Worm (Caenorhabditis elegans) whole organism, dauer: ENCODE data around the gene Y45F10D.14.

Experiments
- unc-62 ChIP-seq: sonication (generic microtip); optimal IDR thresholded peaks from 2 replicates; lab custom pipeline; 2017; ENCODE audit warnings: missing biosample characterization, missing genetic modification reagents, missing genetic modification characterization

Y45F10D.14 gene

DNA sequence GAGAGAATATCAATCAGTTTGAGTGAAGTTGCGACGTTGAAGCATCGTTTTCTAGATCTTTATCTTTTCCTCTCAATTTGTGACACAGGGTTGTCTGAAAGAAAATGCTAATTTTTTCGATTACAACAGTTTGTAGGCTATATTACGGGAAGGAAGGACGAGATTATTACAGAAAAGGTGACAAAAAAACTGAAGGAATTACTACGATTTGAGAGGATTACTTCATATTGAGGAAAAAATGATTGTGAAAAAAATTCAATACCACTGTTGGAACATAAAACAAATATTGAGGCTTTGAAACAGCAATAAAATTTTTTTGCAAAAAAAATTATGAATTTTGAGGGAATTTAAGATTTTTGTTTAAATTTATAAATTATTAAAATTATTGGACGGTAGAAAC lies at the start of gene Y45F10D.14:
Gene Y45F10D.14 (minus strand): TSS at position 101 of the 400 bp plus-strand sequence.
- no peak for TF ChIP-seq unc-62 (GFP tag; lab: Kevin White, UChicago)

DNA sequence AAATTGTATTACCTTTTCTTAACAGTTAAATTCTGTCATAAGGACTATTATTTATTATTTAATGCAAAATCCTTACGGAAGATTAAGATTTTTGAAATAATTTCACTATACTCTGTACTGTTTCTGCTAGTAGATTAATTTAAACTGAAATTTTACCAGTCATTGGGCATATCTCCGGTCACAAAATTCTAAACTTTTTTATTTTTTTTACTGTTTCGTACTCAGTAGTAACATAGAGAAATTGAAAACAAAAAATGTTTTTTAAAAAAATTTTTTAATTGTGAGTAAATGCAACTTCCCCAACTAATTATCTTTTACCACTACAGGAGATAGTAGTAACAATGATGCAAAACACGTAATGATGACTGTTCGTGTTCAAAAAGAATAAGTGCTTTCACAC lies 30.7 kb upstream of the Y45F10D.14 start:
- TF ChIP-seq unc-62 (GFP tag; lab: Kevin White, UChicago): no peak

ce11 chrIV:13836290-13836689 lies 28.7 kb upstream of the Y45F10D.14 start, which contains the start of gene H08M01.1:
TSS of gene H08M01.1 (minus strand) at chrIV:13836390.
- no peak for TF ChIP-seq unc-62 (GFP tag; lab: Kevin White, UChicago)

DNA sequence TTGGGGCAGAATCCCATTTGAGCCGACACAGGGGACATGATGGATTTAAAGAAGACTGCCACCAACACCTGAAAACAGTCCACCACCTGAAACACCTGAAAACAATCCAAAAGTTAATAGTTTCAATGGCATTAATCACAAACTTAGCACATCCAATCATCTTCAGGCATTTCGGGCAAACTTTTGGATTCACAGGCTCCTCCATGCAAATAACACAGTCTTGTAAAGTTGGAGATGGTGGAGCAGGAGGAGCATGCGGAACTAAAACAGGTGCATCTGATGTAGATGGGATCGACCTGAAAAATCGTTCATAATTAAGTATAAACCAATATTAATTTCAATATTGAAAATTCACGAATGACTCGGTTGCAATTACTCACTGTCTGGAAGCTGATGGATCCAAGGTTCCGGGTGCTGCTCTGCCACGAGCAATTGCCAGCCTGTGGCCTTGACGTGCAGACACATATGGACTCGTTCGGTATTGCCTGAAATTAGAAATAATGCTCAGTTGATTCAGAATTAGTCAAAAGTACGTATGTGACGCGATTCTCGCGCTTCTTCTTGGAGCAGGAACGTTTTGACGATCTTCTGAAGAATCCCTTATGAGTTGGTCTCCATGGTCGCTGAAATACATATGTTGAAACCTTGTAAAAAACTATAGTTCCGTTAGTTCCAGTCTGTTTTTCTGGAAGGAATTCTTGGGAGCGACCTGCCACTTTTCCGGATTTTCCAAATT lies 26.9 kb upstream of the Y45F10D.14 start:
- TF ChIP-seq unc-62 (GFP tag; lab: Kevin White, UChicago): no peak

- TF ChIP-seq unc-62 (GFP tag; lab: Kevin White, UChicago): no peak
Measured at ce11 chrIV:13827586-13827985, 20.0 kb upstream of the Y45F10D.14 start, which contains the start of gene rga-5. TSS of gene rga-5 (plus strand) at chrIV:13827886.

DNA sequence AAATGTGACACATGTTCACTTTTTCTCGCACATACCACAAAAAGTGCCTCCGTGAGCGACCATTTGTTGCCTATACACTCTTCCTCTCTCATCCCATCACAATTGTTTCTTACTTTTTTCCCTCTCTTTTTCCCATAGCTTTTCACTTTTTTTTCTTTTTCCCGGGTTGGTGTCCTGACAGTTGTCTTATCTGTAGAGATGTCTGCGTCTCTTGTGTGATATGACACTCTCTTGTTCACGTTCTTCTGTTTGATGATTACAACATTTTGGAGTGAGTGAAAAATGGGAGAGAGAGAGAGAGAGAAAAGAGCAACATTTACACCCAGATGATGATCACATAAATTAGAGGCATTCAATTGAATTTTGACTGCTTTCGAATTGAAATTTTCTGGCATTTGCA lies 18.7 kb upstream of the Y45F10D.14 start:
- no peak for TF ChIP-seq unc-62 (GFP tag; lab: Kevin White, UChicago)

ce11 chrIV:13820862-13821261 lies 13.2 kb upstream of the Y45F10D.14 start, which contains the start of gene Y45F10D.15:
TSS of gene Y45F10D.15 (minus strand) at chrIV:13820962.
- TF ChIP-seq unc-62 (GFP tag; lab: Kevin White, UChicago): no peak

DNA sequence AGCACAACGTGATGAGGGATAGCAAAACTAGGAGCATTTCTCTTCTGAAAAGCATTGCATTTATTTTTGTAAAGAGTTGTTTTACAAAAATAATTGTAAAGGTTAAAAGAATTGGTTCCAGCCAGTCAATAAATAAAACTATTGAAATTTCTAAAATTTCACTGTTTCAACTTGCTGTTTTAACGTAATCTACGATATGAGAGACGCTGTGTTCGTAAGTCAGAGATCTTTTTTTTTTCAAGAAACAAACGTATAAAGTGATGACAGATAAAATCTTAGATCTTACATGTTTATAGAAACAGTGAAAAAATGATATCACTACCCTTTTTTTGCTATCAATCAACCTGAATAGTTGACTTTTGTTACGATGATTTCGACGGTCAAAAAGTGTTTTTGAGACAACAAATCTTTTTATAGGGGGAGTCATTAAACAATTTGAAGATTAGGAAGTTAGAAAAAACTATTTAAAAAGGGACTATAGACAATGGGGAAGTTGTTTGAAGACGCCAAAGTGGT lies 9.7 kb downstream of the Y45F10D.14 start, which contains the start of gene Y45F10D.6:
Gene Y45F10D.6 (minus strand): TSS at position 51 of the 516 bp plus-strand sequence.
- TF ChIP-seq unc-62 (GFP tag; lab: Kevin White, UChicago): no peak

- TF ChIP-seq unc-62 (GFP tag; lab: Kevin White, UChicago): no peak
Measured at ce11 chrIV:13795249-13795909, 12.2 kb downstream of the Y45F10D.14 start.

ce11 chrIV:13788652-13789051 lies 19.0 kb downstream of the Y45F10D.14 start, which contains the start of the genes sas-6 and Y45F10D.7:
TSS of gene sas-6 (minus strand) at chrIV:13788731.
TSS of gene Y45F10D.7 (plus strand) at chrIV:13788907.
- no peak for TF ChIP-seq unc-62 (GFP tag; lab: Kevin White, UChicago)

- no peak for TF ChIP-seq unc-62 (GFP tag; lab: Kevin White, UChicago)
Measured at ce11 chrIV:13786690-13787089, 20.9 kb downstream of the Y45F10D.14 start, which contains the start of gene icap-1. TSS of gene icap-1 (minus strand) at chrIV:13786961.

DNA sequence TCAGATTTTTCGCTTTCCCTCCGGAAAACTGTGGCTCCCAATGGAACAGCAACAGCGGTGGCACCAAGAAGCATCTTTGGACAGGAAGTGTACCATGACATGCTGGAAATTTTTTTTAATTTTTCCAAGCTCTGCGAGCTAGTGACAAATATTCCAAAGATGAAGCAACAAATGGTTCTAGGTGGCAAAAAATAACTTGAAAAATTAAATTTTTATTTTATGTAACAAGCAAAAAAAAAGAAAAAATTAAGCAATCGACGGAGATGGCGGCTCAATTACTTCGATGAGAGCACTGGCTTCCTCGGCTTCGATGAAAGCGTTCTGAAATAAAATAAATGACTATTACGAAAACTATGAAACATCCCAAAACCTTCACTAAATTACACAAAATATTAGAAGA lies 22.1 kb downstream of the Y45F10D.14 start, which contains the start of gene lact-9:
Gene lact-9 (minus strand): TSS at position 101 of the 400 bp plus-strand sequence.
- no peak for TF ChIP-seq unc-62 (GFP tag; lab: Kevin White, UChicago)

ce11 chrIV:13784774-13785173 lies 22.9 kb downstream of the Y45F10D.14 start:
- no peak for TF ChIP-seq unc-62 (GFP tag; lab: Kevin White, UChicago)

DNA sequence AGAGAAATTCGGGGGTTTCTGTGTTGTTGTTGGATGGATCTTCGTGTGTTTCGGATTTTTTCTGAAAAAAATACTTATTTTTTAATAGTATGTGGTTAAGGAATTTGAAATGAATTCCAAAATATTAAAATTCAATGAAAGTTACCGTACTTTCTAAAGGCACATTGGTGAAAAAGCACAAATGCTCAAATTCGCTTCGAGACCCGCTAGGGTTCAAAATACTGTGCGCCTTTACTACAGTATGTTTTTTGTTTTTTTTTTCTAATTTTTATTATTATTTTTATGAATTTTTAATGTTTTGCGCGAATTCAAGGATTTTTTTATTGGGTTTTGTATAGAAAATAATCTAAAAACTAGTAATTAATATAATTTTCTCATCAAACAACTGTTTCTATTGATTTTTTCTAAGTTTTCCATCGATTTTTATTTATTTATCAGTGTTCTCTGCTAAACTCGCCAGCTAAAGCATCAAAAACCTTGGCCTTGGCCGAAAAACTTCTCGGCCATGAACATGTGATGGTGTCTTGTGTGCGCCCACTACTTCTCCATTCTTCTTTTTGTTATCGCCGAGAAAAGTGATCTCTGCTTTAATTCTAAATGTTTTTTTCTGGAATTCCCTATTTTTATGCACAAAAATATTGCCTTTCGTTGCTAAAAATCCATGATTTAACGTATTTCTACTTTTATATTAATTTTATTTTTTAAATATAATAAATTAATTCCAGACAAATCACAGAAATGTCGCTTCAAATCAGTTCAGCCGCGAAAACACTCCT lies 24.2 kb downstream of the Y45F10D.14 start, which contains the start of gene iscu-1:
Gene iscu-1 (plus strand): TSS at position 726 of the 776 bp plus-strand sequence.
- no peak for TF ChIP-seq unc-62 (GFP tag; lab: Kevin White, UChicago)

DNA sequence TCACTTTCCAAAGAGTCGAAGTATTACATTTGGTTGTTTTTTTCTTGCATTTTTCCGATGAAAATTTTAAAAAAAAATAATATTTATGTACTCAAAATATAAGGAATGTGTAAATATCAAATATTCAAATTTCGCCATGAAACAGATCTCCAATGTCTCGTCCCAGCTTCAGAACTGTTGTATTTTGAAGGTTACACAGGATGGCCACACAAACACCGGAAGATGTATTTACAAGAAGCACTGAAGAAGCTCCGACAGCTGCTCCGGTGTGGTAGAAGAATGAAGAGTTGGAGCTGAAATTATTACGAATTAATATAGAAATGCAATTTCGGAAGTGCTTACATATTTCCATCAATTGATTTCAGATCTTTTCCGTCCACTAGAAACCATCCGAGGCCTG lies 25.3 kb downstream of the Y45F10D.14 start:
- no peak for TF ChIP-seq unc-62 (GFP tag; lab: Kevin White, UChicago)
